Worm (Caenorhabditis elegans): ENCODE results near the gene cyp-33E2.

DNA sequence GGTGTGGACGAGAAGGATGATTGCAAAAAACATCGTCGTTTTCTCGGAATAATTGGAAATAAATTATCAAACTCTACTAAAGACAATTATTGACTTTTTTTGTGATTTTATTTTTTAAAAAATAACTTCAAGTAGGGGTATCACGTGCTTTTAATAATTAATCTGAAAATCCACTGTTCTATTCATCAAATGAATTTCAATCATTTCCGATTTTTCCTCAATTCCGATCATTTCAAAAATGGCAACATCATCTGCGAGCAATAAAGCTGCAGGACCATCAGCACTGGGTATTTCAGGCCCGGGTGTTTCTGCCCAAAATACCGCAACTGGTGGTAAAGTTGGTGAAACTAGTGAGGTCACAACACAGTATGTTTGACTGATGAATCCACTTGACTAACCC, 4.9 kb downstream of the cyp-33E2 start, which contains the start of the genes F42A9.7 and F42A9.3:
- no peak for TF ChIP-seq B0310.2 (tag; optimal IDR thresholded peaks at IDR 0.05)
- TF ChIP-seq ets-7 (tag; optimal IDR thresholded peaks at IDR 0.05): no peak
- TF ChIP-seq ama-1 (optimal IDR thresholded peaks at IDR 0.05): no peak
- no peak for TF ChIP-seq tbx-37 (GFP tag; conservative IDR thresholded peaks at IDR 0.05)
- TF ChIP-seq sea-1 (GFP tag; conservative IDR thresholded peaks at IDR 0.05): no peak
- no peak for TF ChIP-seq flt-1 (GFP tag; IDR thresholded peaks at IDR 0.05)

All from whole organism, early embryonic.